Fruit fly (Drosophila melanogaster) whole organism, prepupa: ENCODE measurements around the gene Nprl2.

Experiments
- Blimp-1 ChIP-seq: fragments of 200-800 bp; sonication (Bioruptor generic); optimal IDR thresholded peaks from 3 replicates; lab custom pipeline; 2017; ENCODE audit warnings: missing biosample characterization, missing genetic modification characterization, mild to moderate bottlenecking, moderate library complexity, missing genetic modification reagents
- CG10631 ChIP-seq: fragments of 200-800 bp; sonication (Bioruptor generic); optimal IDR thresholded peaks from 2 replicates; lab custom pipeline; 2016; ENCODE audit warnings: missing biosample characterization, missing genetic modification characterization
- CG10669 ChIP-seq: fragments of 200-800 bp; sonication (Bioruptor generic); optimal IDR thresholded peaks from 3 replicates; lab custom pipeline; 2018; ENCODE audit warnings: missing biosample characterization, mild to moderate bottlenecking, missing genetic modification characterization, moderate library complexity
- CG11294 ChIP-seq: fragments of 200-800 bp; sonication (Bioruptor generic); IDR thresholded peaks from 2 replicates; pipeline ENCODE4 v1.3.6; 2022; ENCODE audit warnings: missing biosample characterization, missing genetic modification characterization
- CG11902 ChIP-seq: fragments of 200-800 bp; sonication (Bioruptor generic); optimal IDR thresholded peaks from 3 replicates; lab custom pipeline; 2016; ENCODE audit warnings: missing biosample characterization, missing genetic modification characterization
- CG15336 ChIP-seq: fragments of 200-800 bp; sonication (Bioruptor generic); IDR thresholded peaks from 2 replicates; pipeline ENCODE4 v1.3.6; 2022; ENCODE audit warnings: missing biosample characterization, missing genetic modification characterization
- CG1621 ChIP-seq: fragments of 200-800 bp; sonication (Bioruptor generic); optimal IDR thresholded peaks from 3 replicates; lab custom pipeline; 2018; ENCODE audit warnings: missing biosample characterization, mild to moderate bottlenecking, missing genetic modification characterization
- CG31627 ChIP-seq: fragments of 200-800 bp; sonication (Bioruptor generic); optimal IDR thresholded peaks from 3 replicates; lab custom pipeline; 2016; ENCODE audit warnings: missing biosample characterization, missing genetic modification characterization
- CG32006 ChIP-seq: fragments of 200-800 bp; sonication (Bioruptor generic); optimal IDR thresholded peaks from 3 replicates; lab custom pipeline; 2017; ENCODE audit warnings: missing biosample characterization, mild to moderate bottlenecking, missing genetic modification characterization
- CG34406 ChIP-seq: fragments of 200-800 bp; sonication (Bioruptor generic); optimal IDR thresholded peaks from 3 replicates; lab custom pipeline; 2016; ENCODE audit warnings: missing biosample characterization, missing genetic modification characterization
- CG3919 ChIP-seq: fragments of 200-800 bp; sonication (Bioruptor generic); optimal IDR thresholded peaks from 3 replicates; lab custom pipeline; 2016; ENCODE audit warnings: missing biosample characterization, missing genetic modification characterization
- CG6163 ChIP-seq: fragments of 200-800 bp; sonication (Bioruptor generic); IDR thresholded peaks from 3 replicates; pipeline ENCODE4 v1.3.6; 2022; ENCODE audit warnings: missing biosample characterization, missing genetic modification characterization
- CG6276 ChIP-seq: fragments of 200-800 bp; sonication (Bioruptor generic); optimal IDR thresholded peaks from 2 replicates; lab custom pipeline; 2017; ENCODE audit warnings: missing biosample characterization, mild to moderate bottlenecking, missing genetic modification characterization
- CG7368 ChIP-seq: fragments of 200-800 bp; sonication (Bioruptor generic); optimal IDR thresholded peaks from 3 replicates; lab custom pipeline; 2016; ENCODE audit warnings: missing biosample characterization, missing genetic modification characterization
- CG8319 ChIP-seq: fragments of 200-800 bp; sonication (Bioruptor generic); optimal IDR thresholded peaks from 3 replicates; lab custom pipeline; 2016; ENCODE audit warnings: missing biosample characterization, missing genetic modification characterization
- CG8632 ChIP-seq: fragments of 200-800 bp; sonication (Bioruptor generic); optimal IDR thresholded peaks from 3 replicates; lab custom pipeline; 2016; ENCODE audit warnings: missing biosample characterization, missing genetic modification characterization
- Eip75B ChIP-seq: fragments of 200-800 bp; sonication (Bioruptor generic); optimal IDR thresholded peaks from 3 replicates; lab custom pipeline; 2016; ENCODE audit warnings: missing biosample characterization, missing genetic modification characterization
- Eip78C ChIP-seq: fragments of 200-800 bp; sonication (Bioruptor generic); peaks from one replicate; lab custom pipeline; 2016; ENCODE audit warnings: missing biosample characterization, missing genetic modification characterization
- Ets21C ChIP-seq: fragments of 200-800 bp; sonication (Bioruptor generic); optimal IDR thresholded peaks from 3 replicates; lab custom pipeline; 2016; ENCODE audit warnings: missing biosample characterization, missing genetic modification characterization
- Ets96B ChIP-seq: fragments of 200-800 bp; optimal IDR thresholded peaks from 2 replicates; lab custom pipeline; 2019; ENCODE audit warnings: missing biosample characterization, mild to moderate bottlenecking, missing genetic modification characterization, moderate library complexity
- Gug ChIP-seq: fragments of 200-800 bp; sonication (Bioruptor generic); IDR thresholded peaks from 2 replicates; pipeline ENCODE4 v1.3.6; 2022; ENCODE audit warnings: missing biosample characterization, missing genetic modification characterization
- Hr38 ChIP-seq: sonication (Bioruptor generic); optimal IDR thresholded peaks from 2 replicates; lab custom pipeline; 2016; ENCODE audit warnings: missing biosample characterization, missing genetic modification characterization
- Hr39 ChIP-seq: fragments of 200-800 bp; sonication (Bioruptor generic); optimal IDR thresholded peaks from 2 replicates; lab custom pipeline; 2016; ENCODE audit warnings: missing biosample characterization, missing genetic modification characterization
- Hr4 ChIP-seq: fragments of 200-800 bp; sonication (Bioruptor generic); optimal IDR thresholded peaks from 3 replicates; lab custom pipeline; 2016; ENCODE audit warnings: missing biosample characterization, missing genetic modification characterization
- Met ChIP-seq: fragments of 200-800 bp; sonication (Bioruptor generic); optimal IDR thresholded peaks from 3 replicates; lab custom pipeline; 2016; ENCODE audit warnings: missing biosample characterization, missing genetic modification characterization
- OdsH ChIP-seq: fragments of 200-800 bp; sonication (Bioruptor generic); optimal IDR thresholded peaks from 3 replicates; lab custom pipeline; 2016; ENCODE audit warnings: missing biosample characterization, missing genetic modification characterization
- Smox ChIP-seq: fragments of 200-800 bp; sonication (Bioruptor generic); optimal IDR thresholded peaks from 3 replicates; lab custom pipeline; 2016; ENCODE audit warnings: missing biosample characterization, missing genetic modification characterization
- Sox102F ChIP-seq: fragments of 200-800 bp; sonication (Bioruptor generic); optimal IDR thresholded peaks from 2 replicates; lab custom pipeline; 2016; ENCODE audit warnings: missing biosample characterization, mild to moderate bottlenecking, missing genetic modification characterization
- Sox14 ChIP-seq: fragments of 200-800 bp; sonication (Bioruptor generic); optimal IDR thresholded peaks from 3 replicates; lab custom pipeline; 2016; ENCODE audit warnings: missing biosample characterization, missing genetic modification characterization
- Sox15 ChIP-seq: fragments of 200-800 bp; sonication (Bioruptor generic); optimal IDR thresholded peaks from 3 replicates; lab custom pipeline; 2016; ENCODE audit warnings: missing biosample characterization, missing genetic modification characterization
- achi ChIP-seq: fragments of 200-800 bp; sonication (Bioruptor generic); optimal IDR thresholded peaks from 3 replicates; lab custom pipeline; 2016; ENCODE audit warnings: missing biosample characterization, missing genetic modification characterization
- acj6 ChIP-seq: fragments of 200-800 bp; sonication (Bioruptor generic); optimal IDR thresholded peaks from 3 replicates; lab custom pipeline; 2016; ENCODE audit warnings: missing biosample characterization, missing genetic modification characterization
- cyc ChIP-seq: fragments of 200-800 bp; sonication (Bioruptor generic); optimal IDR thresholded peaks from 3 replicates; lab custom pipeline; 2016; ENCODE audit warnings: missing biosample characterization, missing genetic modification characterization
- dac ChIP-seq: fragments of 200-800 bp; sonication (Bioruptor generic); optimal IDR thresholded peaks from 2 replicates; lab custom pipeline; 2017; ENCODE audit warnings: missing biosample characterization, mild to moderate bottlenecking, missing genetic modification characterization
- dsx ChIP-seq: fragments of 200-800 bp; optimal IDR thresholded peaks from 3 replicates; lab custom pipeline; 2019; ENCODE audit warnings: missing biosample characterization, mild to moderate bottlenecking, missing genetic modification characterization, moderate library complexity; ENCODE audit not compliant: poor library complexity, severe bottlenecking
- esn ChIP-seq: fragments of 200-800 bp; sonication (Bioruptor generic); optimal IDR thresholded peaks from 2 replicates; lab custom pipeline; 2016; ENCODE audit warnings: missing biosample characterization, mild to moderate bottlenecking, missing genetic modification characterization, moderate library complexity
- fd59A ChIP-seq: fragments of 200-800 bp; sonication (Bioruptor generic); optimal IDR thresholded peaks from 2 replicates; lab custom pipeline; 2017; ENCODE audit warnings: missing biosample characterization, mild to moderate bottlenecking, missing genetic modification characterization, missing genetic modification reagents
- fd85E ChIP-seq: fragments of 200-800 bp; sonication (Bioruptor generic); optimal IDR thresholded peaks from 3 replicates; lab custom pipeline; 2016; ENCODE audit warnings: missing biosample characterization, missing genetic modification characterization
- fkh ChIP-seq: fragments of 200-800 bp; sonication (Bioruptor generic); optimal IDR thresholded peaks from 3 replicates; lab custom pipeline; 2017; ENCODE audit warnings: missing biosample characterization, mild to moderate bottlenecking, missing genetic modification characterization, moderate library complexity
- lz ChIP-seq: fragments of 200-800 bp; sonication (Bioruptor generic); optimal IDR thresholded peaks from 3 replicates; lab custom pipeline; 2016; ENCODE audit warnings: missing biosample characterization, missing genetic modification characterization
- net ChIP-seq: fragments of 200-800 bp; sonication (Bioruptor generic); optimal IDR thresholded peaks from 3 replicates; lab custom pipeline; 2016; ENCODE audit warnings: missing biosample characterization, missing genetic modification characterization
- pdm3 ChIP-seq: fragments of 200-800 bp; sonication (Bioruptor generic); optimal IDR thresholded peaks from 3 replicates; lab custom pipeline; 2016; ENCODE audit warnings: missing biosample characterization, missing genetic modification characterization
- salr ChIP-seq, 2 experiments: fragments of 200-800 bp; sonication (Bioruptor generic); optimal IDR thresholded peaks; 3 replicates each; lab custom pipeline; 2016 to 2018; ENCODE audit warnings: missing biosample characterization in 2 of 2, missing genetic modification characterization in 2 of 2, mild to moderate bottlenecking in 1 of 2
- spab ChIP-seq: fragments of 200-800 bp; sonication (Bioruptor generic); optimal IDR thresholded peaks from 2 replicates; lab custom pipeline; 2017; ENCODE audit warnings: missing biosample characterization, mild to moderate bottlenecking, missing genetic modification characterization, missing genetic modification reagents
- ss ChIP-seq, 2 experiments: fragments of 200-800 bp; sonication (Bioruptor generic); optimal IDR thresholded peaks; 2 replicates in 1 of 2; 3 replicates in 1 of 2; lab custom pipeline; 2017 to 2018; ENCODE audit warnings: mild to moderate bottlenecking in 2 of 2, missing biosample characterization in 2 of 2, missing genetic modification characterization in 2 of 2, moderate library complexity in 1 of 2
- svp ChIP-seq: fragments of 200-800 bp; sonication (Bioruptor generic); peaks from one replicate; lab custom pipeline; 2016; ENCODE audit warnings: missing biosample characterization, missing genetic modification characterization
- topi ChIP-seq: fragments of 200-800 bp; sonication (Bioruptor generic); optimal IDR thresholded peaks from 3 replicates; lab custom pipeline; 2016; ENCODE audit warnings: missing biosample characterization, missing genetic modification characterization

Gene Nprl2

DNA sequence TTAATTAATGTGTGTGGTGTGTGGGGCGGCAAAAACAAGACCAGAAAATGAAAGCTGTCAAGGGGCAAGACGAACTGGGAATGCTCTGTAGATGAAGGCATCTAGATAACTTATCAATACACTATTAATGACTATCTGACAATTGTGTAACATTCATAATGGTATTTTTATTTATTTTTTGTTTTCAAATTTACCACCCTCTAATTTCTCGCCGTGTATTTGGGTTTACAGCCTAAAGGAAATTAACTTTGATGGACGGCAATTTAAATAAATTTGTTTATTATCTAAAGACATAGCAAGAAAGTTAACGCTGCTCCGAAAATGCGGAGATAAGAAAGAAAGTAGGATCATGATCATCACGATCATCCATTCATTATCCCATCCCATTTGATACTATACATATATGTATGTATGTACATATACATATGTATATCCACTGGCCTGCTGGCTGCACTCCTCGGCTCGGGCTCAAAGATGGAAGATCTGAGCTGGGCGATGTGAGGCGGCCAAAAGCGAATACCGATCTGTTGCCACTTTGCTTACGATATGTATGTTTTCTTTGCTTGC, 48.7 kb upstream of the Nprl2 start (continued):
- no peak for TF ChIP-seq net (GFP tag; lab: Kevin White, UChicago)
- TF ChIP-seq Eip75B = peak; percentile 18
- peak; percentile 27 for TF ChIP-seq Hr39 (GFP tag; lab: Kevin White, UChicago)
- no peak for TF ChIP-seq Hr38 (GFP tag; lab: Kevin White, UChicago)
- peak; percentile 66 for TF ChIP-seq CG32006 (GFP tag; lab: Kevin White, UChicago)
- TF ChIP-seq salr (GFP tag; optimal IDR thresholded peaks at IDR 0.05; lab: Kevin White, UChicago) = peak in 1 of 2 experiments; percentile 23
- TF ChIP-seq ss (GFP tag; optimal IDR thresholded peaks at IDR 0.05; lab: Kevin White, UChicago) = no peak
- TF ChIP-seq CG1621 (tag; lab: Kevin White, UChicago) = no peak
- no peak for TF ChIP-seq CG6163 (GFP tag; lab: Robert Waterston, UW)
- TF ChIP-seq CG6276 (GFP tag; lab: Kevin White, UChicago) = peak; percentile 28
- TF ChIP-seq fkh (GFP tag; lab: Kevin White, UChicago) = no peak

dm6 chrX:16931994-16932819, 48.0 kb upstream of the Nprl2 start:
- TF ChIP-seq CG31627 (peak; percentile 50), Met (GFP tag; lab: Kevin White, UChicago) (peak; percentile 30), svp (peak; percentile 80), dsx (GFP tag; lab: Kevin White, UChicago) (no peak), Smox (GFP tag; lab: Kevin White, UChicago) (peak; percentile 39), CG34406 (GFP tag; lab: Kevin White, UChicago) (peak; percentile 22), CG8319 (GFP tag; lab: Kevin White, UChicago) (no peak), Sox14 (no peak), CG10631 (GFP tag; lab: Kevin White, UChicago) (peak; percentile 33), Eip75B (peak; percentile 3), dac (GFP tag; lab: Kevin White, UChicago) (no peak), CG11902 (GFP tag; lab: Kevin White, UChicago) (no peak), Hr39 (GFP tag; lab: Kevin White, UChicago) (peak; percentile 47), CG11294 (GFP tag; lab: Robert Waterston, UW) (no peak), esn (GFP tag; lab: Kevin White, UChicago) (peak; percentile 13), net (GFP tag; lab: Kevin White, UChicago) (no peak), OdsH (GFP tag; lab: Kevin White, UChicago) (peak; percentile 31), achi (GFP tag; lab: Kevin White, UChicago) (no peak), fd59A (GFP tag; lab: Kevin White, UChicago) (peak; percentile 25), Ets96B (tag; lab: Kevin White, UChicago) (peak; percentile 33), Blimp-1 (GFP tag; lab: Kevin White, UChicago) (no peak), lz (GFP tag; lab: Kevin White, UChicago) (peak; percentile 37), Sox15 (GFP tag; lab: Kevin White, UChicago) (peak; percentile 23), cyc (GFP tag; lab: Kevin White, UChicago) (peak; percentile 46), Gug (GFP tag; lab: Robert Waterston, UW) (no peak), acj6 (GFP tag; lab: Kevin White, UChicago) (no peak), spab (GFP tag; lab: Kevin White, UChicago) (no peak), Eip78C (GFP tag; lab: Kevin White, UChicago) (peak; percentile 75), Hr4 (no peak), CG3919 (peak; percentile 23), CG6163 (GFP tag; lab: Robert Waterston, UW) (peak; percentile 51; the same call in 2 of the 3 replicates), Ets21C (GFP tag; lab: Kevin White, UChicago) (no peak), fd85E (GFP tag; lab: Kevin White, UChicago) (no peak), CG8632 (GFP tag; lab: Kevin White, UChicago) (peak; percentile 8), topi (GFP tag; lab: Kevin White, UChicago) (peak; percentile 24), Sox102F (peak; percentile 45), CG10669 (peak; percentile 13), pdm3 (GFP tag; lab: Kevin White, UChicago) (peak; percentile 2), CG15336 (GFP tag; lab: Robert Waterston, UW) (no peak), CG7368 (GFP tag; lab: Kevin White, UChicago) (peak; percentile 2)
- TF ChIP-seq, all 60 proteins: peak for 24
